Fruit fly (Drosophila melanogaster) whole organism, adult: ENCODE results near the gene Nedd4.

Experiments
- CG11617 ChIP-seq: fragments of 200-800 bp; sonication (Bioruptor generic); optimal IDR thresholded peaks from 2 replicates; lab custom pipeline; 2017; ENCODE audit warnings: mild to moderate bottlenecking, missing biosample characterization, missing genetic modification reagents, missing genetic modification characterization
- CG12768 ChIP-seq: fragments of 200-800 bp; sonication (Bioruptor generic); optimal IDR thresholded peaks from 2 replicates; lab custom pipeline; 2017; ENCODE audit warnings: missing biosample characterization, missing genetic modification characterization, mild to moderate bottlenecking, moderate library complexity, missing genetic modification reagents
- CG14711 ChIP-seq: fragments of 200-800 bp; sonication (Bioruptor generic); optimal IDR thresholded peaks from 2 replicates; lab custom pipeline; 2018; ENCODE audit warnings: missing biosample characterization, mild to moderate bottlenecking, missing genetic modification characterization, moderate library complexity
- CG1620 ChIP-seq: fragments of 200-800 bp; sonication (Bioruptor generic); optimal IDR thresholded peaks from 2 replicates; lab custom pipeline; 2016; ENCODE audit warnings: missing biosample characterization, missing genetic modification characterization
- CG33017 ChIP-seq: fragments of 200-800 bp; sonication (Bioruptor generic); optimal IDR thresholded peaks from 2 replicates; lab custom pipeline; 2018; ENCODE audit warnings: missing biosample characterization, mild to moderate bottlenecking, missing genetic modification characterization, moderate library complexity
- CG5204 ChIP-seq: fragments of 200-800 bp; sonication (Bioruptor generic); optimal IDR thresholded peaks from 2 replicates; lab custom pipeline; 2016; ENCODE audit warnings: missing biosample characterization, missing genetic modification characterization
- CG7045 ChIP-seq: fragments of 200-800 bp; sonication (Bioruptor generic); optimal IDR thresholded peaks from 2 replicates; lab custom pipeline; 2017; ENCODE audit warnings: missing biosample characterization, mild to moderate bottlenecking, missing genetic modification characterization
- CG7101 ChIP-seq: fragments of 200-800 bp; sonication (Bioruptor generic); optimal IDR thresholded peaks from 2 replicates; lab custom pipeline; 2018; ENCODE audit warnings: missing biosample characterization, mild to moderate bottlenecking, missing genetic modification characterization, moderate library complexity
- Clk ChIP-seq: fragments of 200-800 bp; sonication (Bioruptor generic); optimal IDR thresholded peaks from 2 replicates; lab custom pipeline; 2017; ENCODE audit warnings: missing biosample characterization, missing genetic modification characterization
- Crg-1 ChIP-seq: fragments of 200-800 bp; sonication (Bioruptor generic); optimal IDR thresholded peaks from 2 replicates; lab custom pipeline; 2016; ENCODE audit warnings: missing biosample characterization, missing genetic modification characterization
- Hr96 ChIP-seq: fragments of 200-800 bp; sonication (Bioruptor generic); optimal IDR thresholded peaks from 2 replicates; lab custom pipeline; 2016; ENCODE audit warnings: missing biosample characterization, missing genetic modification characterization
- Mnt ChIP-seq: fragments of 200-800 bp; sonication (Bioruptor generic); optimal IDR thresholded peaks from 2 replicates; lab custom pipeline; 2016; ENCODE audit warnings: missing biosample characterization, mild to moderate bottlenecking, missing genetic modification characterization
- bab1 ChIP-seq: fragments of 200-800 bp; sonication (Bioruptor generic); optimal IDR thresholded peaks from 3 replicates; lab custom pipeline; 2019; ENCODE audit warnings: missing biosample characterization, mild to moderate bottlenecking, missing genetic modification characterization, moderate library complexity
- cic ChIP-seq: fragments of 200-800 bp; sonication (Bioruptor generic); optimal IDR thresholded peaks from 2 replicates; lab custom pipeline; 2017; ENCODE audit warnings: missing biosample characterization, mild to moderate bottlenecking, missing genetic modification characterization, moderate library complexity
- cnc ChIP-seq, 2 experiments: fragments of >200 bp; optimal IDR thresholded peaks; 2 replicates each; lab custom pipeline; 2017
- kay ChIP-seq: fragments of 200-800 bp; sonication (Bioruptor generic); peaks from one replicate; lab custom pipeline; 2016; ENCODE audit warnings: missing biosample characterization, missing genetic modification characterization, borderline replicate concordance
- ovo ChIP-seq: fragments of 200-800 bp; sonication (Bioruptor generic); optimal IDR thresholded peaks from 2 replicates; lab custom pipeline; 2016; ENCODE audit warnings: missing biosample characterization, missing genetic modification characterization
- pad ChIP-seq: fragments of 200-800 bp; sonication (Bioruptor generic); optimal IDR thresholded peaks from 3 replicates; lab custom pipeline; 2017; ENCODE audit warnings: missing biosample characterization, missing genetic modification characterization, mild to moderate bottlenecking, moderate library complexity, missing genetic modification reagents
- tj ChIP-seq: fragments of 200-800 bp; sonication (Bioruptor generic); optimal IDR thresholded peaks from 3 replicates; lab custom pipeline; 2017; ENCODE audit warnings: missing biosample characterization, mild to moderate bottlenecking, missing genetic modification characterization, moderate library complexity
- toe ChIP-seq: fragments of 200-800 bp; sonication (Bioruptor generic); optimal IDR thresholded peaks from 2 replicates; lab custom pipeline; 2016; ENCODE audit warnings: missing biosample characterization, missing genetic modification characterization

Gene Nedd4

DNA sequence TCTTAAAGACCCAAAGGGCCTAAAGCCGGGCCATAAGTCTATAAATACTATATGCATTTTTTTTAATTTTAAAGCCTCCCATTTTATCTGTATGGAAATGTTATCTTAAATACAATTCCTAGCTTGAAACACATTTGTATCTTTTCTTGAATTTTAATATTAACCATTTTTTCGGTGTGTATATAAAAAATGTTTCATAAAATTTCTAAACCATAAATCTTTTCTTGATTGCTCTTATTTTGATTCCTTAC is 61.3 kb downstream of the Nedd4 start:
- TF ChIP-seq CG5204 (no peak), kay (GFP tag; lab: Kevin White, UChicago) (no peak), ovo (GFP tag; lab: Kevin White, UChicago) (no peak), Hr96 (GFP tag; lab: Kevin White, UChicago) (no peak), CG12768 (GFP tag; lab: Kevin White, UChicago) (no peak), CG7045 (GFP tag; lab: Kevin White, UChicago) (no peak), cnc (optimal IDR thresholded peaks at IDR 0.05; lab: Kevin White, UChicago) (no peak), CG33017 (tag; lab: Kevin White, UChicago) (no peak), tj (GFP tag; lab: Kevin White, UChicago) (no peak), CG14711 (tag; lab: Kevin White, UChicago) (no peak), CG11617 (GFP tag; lab: Kevin White, UChicago) (no peak), pad (no peak), CG1620 (GFP tag; lab: Kevin White, UChicago) (no peak), Crg-1 (no peak), cic (GFP tag; lab: Kevin White, UChicago) (no peak), Mnt (GFP tag; lab: Kevin White, UChicago) (no peak), Clk (no peak), toe (GFP tag; lab: Kevin White, UChicago) (no peak), bab1 (GFP tag; lab: Kevin White, UChicago) (no peak), CG7101 (tag; lab: Kevin White, UChicago) (no peak)

DNA sequence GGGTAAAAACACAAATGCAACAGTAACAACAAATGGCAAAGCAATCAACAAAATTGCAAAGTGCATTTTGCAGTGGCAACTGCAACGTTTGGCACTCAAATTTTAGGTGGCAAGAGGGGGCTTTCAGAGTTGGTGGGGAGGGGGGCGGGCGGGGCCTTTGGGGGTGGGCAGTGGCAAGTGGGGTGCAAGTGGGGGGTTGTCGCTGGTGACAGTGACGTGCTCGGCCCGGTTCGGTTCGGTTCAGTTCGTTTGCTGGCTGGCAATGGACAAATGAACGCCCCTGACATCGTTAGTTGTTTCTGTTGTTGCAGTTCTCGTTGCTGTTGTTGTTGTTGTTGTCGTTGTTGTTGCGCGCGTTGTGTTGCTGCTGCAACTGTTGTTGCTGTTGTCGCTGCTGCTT is 63.3 kb downstream of the Nedd4 start:
- TF ChIP-seq CG1620 (GFP tag; lab: Kevin White, UChicago) (no peak), CG12768 (GFP tag; lab: Kevin White, UChicago) (peak; percentile 2), CG7045 (GFP tag; lab: Kevin White, UChicago) (no peak)

DNA sequence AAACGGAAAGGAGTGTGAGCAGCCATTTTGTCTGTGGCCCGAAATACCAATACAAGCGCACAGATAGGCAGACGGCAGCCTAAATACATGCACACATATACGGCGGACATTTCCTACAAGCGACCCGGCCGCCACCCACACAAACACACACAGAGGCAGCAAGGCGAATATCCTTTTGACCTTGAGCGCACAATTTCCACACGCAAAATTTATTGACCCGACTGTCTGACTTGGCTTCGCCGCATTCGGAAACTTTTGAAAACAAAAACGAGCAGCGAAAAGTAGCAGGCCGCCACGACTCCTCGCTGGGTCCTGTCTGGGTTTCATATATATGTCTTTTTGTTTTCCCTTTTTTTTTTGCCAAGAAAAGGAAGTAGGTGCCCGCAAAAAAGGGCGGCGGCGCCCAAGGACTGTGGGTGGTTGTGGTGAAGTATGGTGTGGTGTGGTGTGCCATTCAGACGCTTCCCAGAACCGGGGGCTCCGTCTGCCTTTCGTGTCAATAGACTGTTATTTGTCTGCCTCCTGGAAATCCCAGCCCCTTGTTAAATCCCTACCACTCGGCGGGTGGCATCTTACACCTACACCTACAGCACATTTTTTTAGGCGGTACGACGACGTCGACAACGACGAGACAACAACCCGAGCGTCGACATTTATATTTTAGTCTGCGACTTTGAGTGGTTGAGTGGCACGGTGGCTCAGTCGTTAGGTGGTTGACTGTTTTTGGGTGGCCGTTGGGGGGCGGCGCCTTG is 66.1 kb downstream of the Nedd4 start:
- TF ChIP-seq tj (GFP tag; lab: Kevin White, UChicago): no peak
- no peak for TF ChIP-seq CG11617 (GFP tag; lab: Kevin White, UChicago)
- TF ChIP-seq Clk: no peak
- TF ChIP-seq CG7045 (GFP tag; lab: Kevin White, UChicago): no peak
- no peak for TF ChIP-seq CG33017 (tag; lab: Kevin White, UChicago)
- no peak for TF ChIP-seq CG7101 (tag; lab: Kevin White, UChicago)
- no peak for TF ChIP-seq CG12768 (GFP tag; lab: Kevin White, UChicago)
- TF ChIP-seq cnc (optimal IDR thresholded peaks at IDR 0.05; lab: Kevin White, UChicago): no peak
- no peak for TF ChIP-seq CG14711 (tag; lab: Kevin White, UChicago)
- TF ChIP-seq cic (GFP tag; lab: Kevin White, UChicago): no peak
